Worm (Caenorhabditis elegans): ENCODE measurements around the gene nmad-1.

The nmad-1 gene

ce11 chrIII:5601999-5602398, 47.3 kb upstream of the nmad-1 start:
- TF ChIP-seq lsy-12 (tag; optimal IDR thresholded peaks at IDR 0.05) (peak; percentile 77), nhr-25 (tag; optimal IDR thresholded peaks at IDR 0.05) (peak; percentile 66), ceh-9 (tag; optimal IDR thresholded peaks at IDR 0.05) (no peak), hmg-11 (tag; optimal IDR thresholded peaks at IDR 0.05) (peak; percentile 57), ceh-28 (tag; optimal IDR thresholded peaks at IDR 0.05) (no peak), eor-1 (tag; optimal IDR thresholded peaks at IDR 0.05) (no peak), nhr-77 (tag; optimal IDR thresholded peaks at IDR 0.05) (no peak), zag-1 (tag; optimal IDR thresholded peaks at IDR 0.05) (no peak), nhr-28 (tag; optimal IDR thresholded peaks at IDR 0.05) (no peak), nhr-12 (tag; optimal IDR thresholded peaks at IDR 0.05) (no peak), lin-15B (tag; optimal IDR thresholded peaks at IDR 0.05) (peak; percentile 57), tbx-2 (tag; optimal IDR thresholded peaks at IDR 0.05) (peak; percentile 56), elt-3 (tag; optimal IDR thresholded peaks at IDR 0.05) (peak in 1 of 3 experiments; percentile 10), lin-39 (tag; optimal IDR thresholded peaks at IDR 0.05) (peak; percentile 76), unc-39 (tag; optimal IDR thresholded peaks at IDR 0.05) (no peak), R02D3.7 (tag; optimal IDR thresholded peaks at IDR 0.05) (peak; percentile 33), nhr-43 (tag; optimal IDR thresholded peaks at IDR 0.05; ENCODE audit: poor library complexity, severe bottlenecking) (peak; percentile 86), fkh-10 (GFP tag; optimal IDR thresholded peaks at IDR 0.05) (no peak), jun-1 (tag; optimal IDR thresholded peaks at IDR 0.05) (peak; percentile 16), mml-1 (tag; optimal IDR thresholded peaks at IDR 0.05) (no peak), nfya-1 (tag; optimal IDR thresholded peaks at IDR 0.05; ENCODE audit: insufficient read depth) (peak; percentile 50), skn-1 (tag; optimal IDR thresholded peaks at IDR 0.05) (peak; percentile 51), unc-62 (GFP tag; optimal IDR thresholded peaks at IDR 0.05) (no peak), ztf-11 (tag; optimal IDR thresholded peaks at IDR 0.05) (no peak), elt-2 (tag; optimal IDR thresholded peaks at IDR 0.05) (peak; percentile 57), nhr-67 (tag; optimal IDR thresholded peaks at IDR 0.05) (no peak), ztf-4 (tag; optimal IDR thresholded peaks at IDR 0.05) (no peak), pqm-1 (tag; optimal IDR thresholded peaks at IDR 0.05) (peak; percentile 0), aly-2 (tag; optimal IDR thresholded peaks at IDR 0.05) (no peak), nhr-76 (tag; optimal IDR thresholded peaks at IDR 0.05) (no peak), fkh-2 (tag; optimal IDR thresholded peaks at IDR 0.05) (no peak), snpc-4 (tag; optimal IDR thresholded peaks at IDR 0.05) (no peak), elt-1 (tag; optimal IDR thresholded peaks at IDR 0.05) (no peak), egl-27 (tag; optimal IDR thresholded peaks at IDR 0.05) (peak; percentile 49), pha-4 (tag; optimal IDR thresholded peaks at IDR 0.05) (peak; percentile 78), ama-1 (optimal IDR thresholded peaks at IDR 0.05) (peak; percentile 76), ceh-16 (tag; optimal IDR thresholded peaks at IDR 0.05) (no peak), ZK546.5 (tag; optimal IDR thresholded peaks at IDR 0.05) (no peak), ceh-82 (tag; optimal IDR thresholded peaks at IDR 0.05) (no peak), sea-2 (GFP tag; optimal IDR thresholded peaks at IDR 0.05) (no peak), fos-1 (tag; optimal IDR thresholded peaks at IDR 0.05) (no peak), nhr-23 (tag; optimal IDR thresholded peaks at IDR 0.05) (peak; percentile 62), egl-5 (tag; optimal IDR thresholded peaks at IDR 0.05) (peak; percentile 8), nhr-237 (tag; optimal IDR thresholded peaks at IDR 0.05) (no peak), daf-12 (tag; optimal IDR thresholded peaks at IDR 0.05) (no peak), mdl-1 (tag; optimal IDR thresholded peaks at IDR 0.05) (no peak), nhr-11 (tag; optimal IDR thresholded peaks at IDR 0.05) (no peak)

- no peak for TF ChIP-seq sea-2 (GFP tag; optimal IDR thresholded peaks at IDR 0.05)
- no peak for TF ChIP-seq tbx-2 (tag; optimal IDR thresholded peaks at IDR 0.05)
- TF ChIP-seq ceh-16 (tag; optimal IDR thresholded peaks at IDR 0.05): no peak
- no peak for TF ChIP-seq unc-62 (GFP tag; optimal IDR thresholded peaks at IDR 0.05)
Observed at ce11 chrIII:5599958-5600357, 45.2 kb upstream of the nmad-1 start, which contains the start of gene wdr-37. Gene wdr-37 (minus strand): TSS chrIII:5600058.

All from whole organism, L3 larva.